Worm (Caenorhabditis elegans) whole organism, L4 larva: ENCODE data around the gene sri-29.

Source experiments
- D1046.2 ChIP-seq: fragments of 200-800 bp; sonication (Bioruptor generic); IDR thresholded peaks from 2 replicates; pipeline ENCODE4 v1.3.6; 2022; ENCODE audit warnings: missing genetic modification characterization, missing compliant biosample characterization
- F26F4.8 ChIP-seq: fragments of 200-800 bp; sonication (Bioruptor generic); conservative IDR thresholded peaks from 2 replicates; pipeline ENCODE4 v1.3.6; 2022; ENCODE audit warnings: missing genetic modification characterization, missing compliant biosample characterization
- F37D6.2 ChIP-seq: sonication (generic microtip); optimal IDR thresholded peaks from 2 replicates; lab custom pipeline; 2016; ENCODE audit warnings: mild to moderate bottlenecking, missing genetic modification characterization, missing compliant biosample characterization
- F44E2.7 ChIP-seq: fragments of 200-800 bp; sonication (Bioruptor generic); IDR thresholded peaks from 2 replicates; pipeline ENCODE4 v2.1.2; 2022; ENCODE audit warnings: missing genetic modification characterization, missing compliant biosample characterization
- F49E8.2 ChIP-seq: sonication (generic microtip); optimal IDR thresholded peaks from 2 replicates; lab custom pipeline; 2016; ENCODE audit warnings: missing compliant biosample characterization, mild to moderate bottlenecking, missing genetic modification characterization, borderline replicate concordance
- T20F7.1 ChIP-seq: fragments of 200-800 bp; sonication (Bioruptor generic); optimal IDR thresholded peaks from 2 replicates; lab custom pipeline; 2018; ENCODE audit warnings: mild to moderate bottlenecking, missing genetic modification characterization, missing compliant biosample characterization
- T26A8.4 ChIP-seq: fragments of 200-800 bp; sonication (Bioruptor generic); IDR thresholded peaks from 2 replicates; pipeline ENCODE4 v1.3.6; 2022; ENCODE audit warnings: missing genetic modification characterization, missing compliant biosample characterization
- Y75B8A.6 ChIP-seq: fragments of 200-800 bp; sonication (Bioruptor generic); IDR thresholded peaks from 2 replicates; pipeline ENCODE4 v1.3.6; 2022; ENCODE audit warnings: missing genetic modification reagents, missing genetic modification characterization, missing compliant biosample characterization
- arid-1 ChIP-seq: fragments of 200-800 bp; sonication (Bioruptor generic); conservative IDR thresholded peaks from 2 replicates; pipeline ENCODE4 v1.3.6; 2022; ENCODE audit warnings: missing genetic modification reagents, missing genetic modification characterization, missing compliant biosample characterization
- ceh-82 ChIP-seq: sonication (generic microtip); optimal IDR thresholded peaks from 2 replicates; lab custom pipeline; 2017; ENCODE audit warnings: missing biosample characterization, missing genetic modification characterization
- ctbp-1 ChIP-seq: fragments of 200-800 bp; sonication (Bioruptor generic); IDR thresholded peaks from 2 replicates; pipeline ENCODE4 v1.3.6; 2022; ENCODE audit warnings: missing genetic modification reagents, missing genetic modification characterization, missing compliant biosample characterization
- daf-16 ChIP-seq, 3 experiments: sonication (generic microtip); optimal IDR thresholded peaks; 2 replicates each; lab custom pipeline; 2016 to 2017; ENCODE audit warnings: missing genetic modification characterization in 3 of 3, missing genetic modification reagents in 3 of 3, mild to moderate bottlenecking in 2 of 3, missing compliant biosample characterization in 2 of 3, missing biosample characterization in 1 of 3, moderate library complexity in 1 of 3
- dmd-6 ChIP-seq: fragments of 200-800 bp; sonication (Bioruptor generic); IDR thresholded peaks from 2 replicates; pipeline ENCODE4 v1.3.6; 2022; ENCODE audit warnings: missing genetic modification reagents, missing genetic modification characterization, missing compliant biosample characterization
- duxl-1 ChIP-seq: sonication (generic microtip); optimal IDR thresholded peaks from 2 replicates; lab custom pipeline; 2016; ENCODE audit warnings: mild to moderate bottlenecking, missing genetic modification characterization, moderate library complexity, missing compliant biosample characterization; ENCODE audit not compliant: poor library complexity
- dve-1 ChIP-seq: sonication (generic microtip); optimal IDR thresholded peaks from 2 replicates; lab custom pipeline; 2017; ENCODE audit warnings: antibody characterized with exemption, mild to moderate bottlenecking, missing genetic modification characterization, missing compliant biosample characterization; ENCODE audit not compliant: insufficient read depth
- egl-27 ChIP-seq: sonication (generic microtip); optimal IDR thresholded peaks from 3 replicates; lab custom pipeline; 2017; ENCODE audit warnings: missing biosample characterization, missing genetic modification reagents, missing genetic modification characterization
- egl-43 ChIP-seq: fragments of 200-800 bp; sonication (Bioruptor generic); IDR thresholded peaks from 2 replicates; pipeline ENCODE4 v1.3.6; 2022; ENCODE audit warnings: missing genetic modification reagents, missing genetic modification characterization, missing compliant biosample characterization
- fkh-10 ChIP-seq: fragments of 150-350 bp; optimal IDR thresholded peaks from 2 replicates; lab custom pipeline; 2014; ENCODE audit warnings: missing biosample characterization, missing genetic modification reagents, missing genetic modification characterization
- gei-8 ChIP-seq: fragments of 200-800 bp; sonication (Bioruptor generic); optimal IDR thresholded peaks from 2 replicates; lab custom pipeline; 2018; ENCODE audit warnings: mild to moderate bottlenecking, missing genetic modification characterization, missing compliant biosample characterization
- hif-1 ChIP-seq, 2 experiments: sonication (generic microtip); optimal IDR thresholded peaks; 2 replicates each; lab custom pipeline; 2016 to 2017; ENCODE audit warnings: missing compliant biosample characterization in 2 of 2, missing genetic modification characterization in 2 of 2, missing genetic modification reagents in 2 of 2, missing genotype in 2 of 2, mild to moderate bottlenecking in 1 of 2
- hlh-30 ChIP-seq: sonication (generic microtip); optimal IDR thresholded peaks from 2 replicates; lab custom pipeline; 2017; ENCODE audit warnings: antibody characterized with exemption, mild to moderate bottlenecking, missing genetic modification characterization, missing compliant biosample characterization; ENCODE audit not compliant: insufficient read depth
- lin-1 ChIP-seq: fragments of 200-800 bp; sonication (Bioruptor generic); IDR thresholded peaks from 2 replicates; pipeline ENCODE4 v1.3.6; 2022; ENCODE audit warnings: missing genetic modification reagents, missing genetic modification characterization, missing compliant biosample characterization
- lin-29 ChIP-seq: fragments of 200-800 bp; sonication (Bioruptor generic); IDR thresholded peaks from 2 replicates; pipeline ENCODE4 v1.3.6; 2022; ENCODE audit warnings: missing genetic modification reagents, missing genetic modification characterization, missing compliant biosample characterization
- lsy-2 ChIP-seq, 2 experiments: fragments of 150-350 bp in 1 of 2; sonication (generic microtip) in 1 of 2; optimal IDR thresholded peaks; 2 replicates each; lab custom pipeline; 2014 to 2017; ENCODE audit warnings: missing biosample characterization in 2 of 2, missing genetic modification characterization in 2 of 2
- madf-5 ChIP-seq, 2 experiments: fragments of 200-800 bp; sonication (Bioruptor generic); IDR thresholded peaks; 2 replicates each; pipeline ENCODE4 v1.3.6; 2022; ENCODE audit warnings: missing compliant biosample characterization in 2 of 2, missing genetic modification characterization in 2 of 2
- mdt-29 ChIP-seq: fragments of 200-800 bp; sonication (Bioruptor generic); IDR thresholded peaks from 2 replicates; pipeline ENCODE4 v1.3.6; 2022; ENCODE audit warnings: missing genetic modification reagents, missing genetic modification characterization, missing compliant biosample characterization
- mep-1 ChIP-seq: fragments of 150-350 bp; sonication (generic microtip); optimal IDR thresholded peaks from 3 replicates; lab custom pipeline; 2014; ENCODE audit warnings: missing biosample characterization, missing genetic modification characterization
- mes-2 ChIP-seq: sonication (generic microtip); optimal IDR thresholded peaks from 2 replicates; lab custom pipeline; 2016; ENCODE audit warnings: missing genotype, mild to moderate bottlenecking, missing genetic modification characterization, missing compliant biosample characterization; ENCODE audit not compliant: poor library complexity, severe bottlenecking
- nhr-102 ChIP-seq: sonication (generic microtip); optimal IDR thresholded peaks from 2 replicates; lab custom pipeline; 2016; ENCODE audit warnings: mild to moderate bottlenecking, missing genetic modification characterization, moderate library complexity, missing compliant biosample characterization
- nhr-28 ChIP-seq: fragments of 150-350 bp; optimal IDR thresholded peaks from 2 replicates; lab custom pipeline; 2014; ENCODE audit warnings: missing biosample characterization, missing genetic modification characterization
- nhr-41 ChIP-seq: fragments of 200-800 bp; sonication (Bioruptor generic); IDR thresholded peaks from 2 replicates; pipeline ENCODE4 v1.3.6; 2022; ENCODE audit warnings: missing genetic modification reagents, missing genetic modification characterization, missing compliant biosample characterization
- nhr-48 ChIP-seq: sonication (generic microtip); optimal IDR thresholded peaks from 2 replicates; lab custom pipeline; 2016; ENCODE audit warnings: mild to moderate bottlenecking, missing genetic modification characterization, missing compliant biosample characterization
- pha-4 ChIP-seq, 2 experiments: fragments of 150-350 bp in 1 of 2; fragments of 200-800 bp in 1 of 2; sonication (Bioruptor generic) in 1 of 2; IDR thresholded peaks in 1 of 2; optimal IDR thresholded peaks in 1 of 2; 2 replicates each; pipeline versions ENCODE4 v1.3.6 to Lab custom; 2014 to 2022; ENCODE audit warnings: missing genetic modification characterization in 2 of 2, missing genetic modification reagents in 2 of 2, missing biosample characterization in 1 of 2, missing compliant biosample characterization in 1 of 2
- php-3 ChIP-seq: fragments of 200-800 bp; sonication (Bioruptor generic); IDR thresholded peaks from 2 replicates; pipeline ENCODE4 v1.3.6; 2022; ENCODE audit warnings: missing genetic modification reagents, missing genetic modification characterization, missing compliant biosample characterization
- saeg-2 ChIP-seq: fragments of 200-800 bp; sonication (Bioruptor generic); IDR thresholded peaks from 2 replicates; pipeline ENCODE4 v1.3.6; 2022; ENCODE audit warnings: missing genetic modification reagents, missing genetic modification characterization, missing compliant biosample characterization
- spr-3 ChIP-seq: fragments of 200-800 bp; sonication (Bioruptor generic); optimal IDR thresholded peaks from 2 replicates; lab custom pipeline; 2018; ENCODE audit warnings: mild to moderate bottlenecking, missing genetic modification characterization, missing compliant biosample characterization
- unc-130 ChIP-seq: sonication (generic microtip); optimal IDR thresholded peaks from 2 replicates; lab custom pipeline; 2016; ENCODE audit warnings: missing genetic modification reagents, missing genetic modification characterization, missing compliant biosample characterization
- unc-39 ChIP-seq: sonication (generic microtip); optimal IDR thresholded peaks from 2 replicates; lab custom pipeline; 2017; ENCODE audit warnings: missing biosample characterization, missing genetic modification characterization
- vab-7 ChIP-seq: fragments of 200-800 bp; sonication (Bioruptor generic); IDR thresholded peaks from 2 replicates; pipeline ENCODE4 v1.3.6; 2022; ENCODE audit warnings: missing genetic modification reagents, missing genetic modification characterization, missing compliant biosample characterization
- zfp-3 ChIP-seq: fragments of 200-800 bp; sonication (Bioruptor generic); conservative IDR thresholded peaks from 2 replicates; pipeline ENCODE4 v1.3.6; 2022; ENCODE audit warnings: missing genetic modification reagents, missing genetic modification characterization, missing compliant biosample characterization

The sri-29 gene

ce11 chrII:3062222-3062621 is 18.1 kb downstream of the sri-29 start (continued):
- TF ChIP-seq nhr-102 (peak; percentile 64), madf-5 (GFP tag; IDR thresholded peaks at IDR 0.05; lab: Robert Waterston, UW) (peak; percentile 68 to 84; a peak in 2 of 4 replicates), saeg-2 (GFP tag; lab: Robert Waterston, UW) (0 out of 2 replicates have a peak, but pooled peaks have one; percentile 39), pha-4 (GFP tag; IDR thresholded peaks at IDR 0.05; lab: Robert Waterston, UW) (peak; percentile 75; the same call in 1 of the 2 replicates), pha-4 (tag; optimal IDR thresholded peaks at IDR 0.05; lab: Kevin White, UChicago) (no peak), egl-43 (GFP tag; lab: Robert Waterston, UW) (peak; percentile 78), mes-2 (tag; lab: Kevin White, UChicago) (peak; percentile 69), duxl-1 (tag; lab: Kevin White, UChicago) (peak; percentile 72), D1046.2 (peak; percentile 73; the same call in 1 of the 2 replicates), unc-130 (peak; percentile 54), ctbp-1 (peak; percentile 43; the same call in 1 of the 2 replicates), gei-8 (no peak), unc-39 (tag; lab: Kevin White, UChicago) (no peak), dve-1 (tag; lab: Kevin White, UChicago) (peak; percentile 65), daf-16 (GFP tag; optimal IDR thresholded peaks at IDR 0.05; lab: Kevin White, UChicago) (peak; percentile 31 to 64), daf-16 (tag; optimal IDR thresholded peaks at IDR 0.05; lab: Kevin White, UChicago) (peak; percentile 60), T26A8.4 (GFP tag; lab: Robert Waterston, UW) (peak; percentile 59), mep-1 (tag; lab: Kevin White, UChicago) (peak; percentile 59), nhr-48 (peak; percentile 14), F26F4.8 (GFP tag; lab: Robert Waterston, UW) (peak; percentile 62; the same call in 1 of the 2 replicates), lin-1 (GFP tag; lab: Robert Waterston, UW) (peak; percentile 83), hlh-30 (tag; lab: Kevin White, UChicago) (peak; percentile 69), Y75B8A.6 (0 out of 2 replicates have a peak, but pooled peaks have one; percentile 44), F37D6.2 (tag; lab: Kevin White, UChicago) (no peak), arid-1 (GFP tag; lab: Robert Waterston, UW) (peak; percentile 65), dmd-6 (peak; percentile 36), T20F7.1 (GFP tag; lab: Kevin White, UChicago) (no peak), hif-1 (tag; optimal IDR thresholded peaks at IDR 0.05; lab: Kevin White, UChicago) (no peak), F44E2.7 (GFP tag; lab: Robert Waterston, UW) (peak; percentile 98), lsy-2 (tag; optimal IDR thresholded peaks at IDR 0.05; lab: Kevin White, UChicago) (peak in 1 of 2 experiments; percentile 56), fkh-10 (GFP tag; lab: Kevin White, UChicago) (no peak), nhr-41 (GFP tag; lab: Robert Waterston, UW) (0 out of 2 replicates have a peak, but pooled peaks have one; percentile 43), egl-27 (tag; lab: Kevin White, UChicago) (no peak), vab-7 (peak; percentile 75), php-3 (GFP tag; lab: Robert Waterston, UW) (peak; percentile 47; the same call in 1 of the 2 replicates), spr-3 (GFP tag; lab: Kevin White, UChicago) (peak; percentile 7), nhr-28 (tag; lab: Kevin White, UChicago) (peak; percentile 21), mdt-29 (peak; percentile 65; the same call in 1 of the 2 replicates), zfp-3 (peak; percentile 69; the same call in 1 of the 2 replicates), F49E8.2 (tag; lab: Kevin White, UChicago) (peak; percentile 15), ceh-82 (no peak), lin-29 (no peak)
- TF ChIP-seq, all 104 proteins: peak for 48
